Fruit fly (Drosophila melanogaster): ENCODE results near the gene obst-E.

The obst-E gene

dm6 chr2L:5781181-5781580, 15.2 kb upstream of the obst-E start:
- TF ChIP-seq stwl (tag; optimal IDR thresholded peaks at IDR 0.05) (no peak), ap (GFP tag; IDR thresholded peaks at IDR 0.05) (no peak), kni (GFP tag; optimal IDR thresholded peaks at IDR 0.05) (no peak), CG2678 (tag; optimal IDR thresholded peaks at IDR 0.05) (no peak), zen2 (GFP tag; IDR thresholded peaks at IDR 0.05; ENCODE audit: partially characterized antibody) (0 out of 3 replicates have a peak, but pooled peaks have one; percentile 26), CG16815 (GFP tag; optimal IDR thresholded peaks at IDR 0.05) (no peak), CG18619 (GFP tag; optimal IDR thresholded peaks at IDR 0.05) (no peak), CG18476 (GFP tag; optimal IDR thresholded peaks at IDR 0.05) (no peak), Bteb2 (GFP tag; optimal IDR thresholded peaks at IDR 0.05) (no peak), insv (GFP tag; optimal IDR thresholded peaks at IDR 0.05) (no peak), CG16813 (GFP tag; IDR thresholded peaks at IDR 0.05; ENCODE audit: partially characterized antibody) (peak; percentile 72), CG3407 (GFP tag; optimal IDR thresholded peaks at IDR 0.05) (no peak), CG7786 (GFP tag; optimal IDR thresholded peaks at IDR 0.05) (no peak), CG30020 (tag; optimal IDR thresholded peaks at IDR 0.05) (no peak), Fer1 (GFP tag; optimal IDR thresholded peaks at IDR 0.05) (no peak), CG16863 (GFP tag; optimal IDR thresholded peaks at IDR 0.05) (no peak), gcm (GFP tag; optimal IDR thresholded peaks at IDR 0.05) (no peak), CG8290 (GFP tag; optimal IDR thresholded peaks at IDR 0.05) (no peak), CG8290 (tag; optimal IDR thresholded peaks at IDR 0.05) (peak in 1 of 2 experiments; percentile 26), D19B (GFP tag; optimal IDR thresholded peaks at IDR 0.05) (peak; percentile 83), Lpt (GFP tag; optimal IDR thresholded peaks at IDR 0.05) (no peak), CG31224 (GFP tag; IDR thresholded peaks at IDR 0.05) (no peak), CG4424 (GFP tag; optimal IDR thresholded peaks at IDR 0.05) (no peak), HLH4C (GFP tag; IDR thresholded peaks at IDR 0.05; ENCODE audit: partially characterized antibody) (peak; percentile 89), Hr39 (optimal IDR thresholded peaks at IDR 0.05) (no peak), D19A (tag; optimal IDR thresholded peaks at IDR 0.05) (no peak), Meics (GFP tag; optimal IDR thresholded peaks at IDR 0.05) (peak; percentile 4), CG2116 (GFP tag; optimal IDR thresholded peaks at IDR 0.05) (no peak), Ravus (GFP tag; IDR thresholded peaks at IDR 0.05) (no peak), so (GFP tag; IDR thresholded peaks at IDR 0.05) (no peak), ro (GFP tag; IDR thresholded peaks at IDR 0.05) (no peak), pros (GFP tag; optimal IDR thresholded peaks at IDR 0.05) (no peak), CG10431 (GFP tag; optimal IDR thresholded peaks at IDR 0.05) (no peak), crc (GFP tag; optimal IDR thresholded peaks at IDR 0.05) (no peak), Six4 (GFP tag; optimal IDR thresholded peaks at IDR 0.05) (no peak), Elba2 (GFP tag; optimal IDR thresholded peaks at IDR 0.05) (no peak), vfl (GFP tag; optimal IDR thresholded peaks at IDR 0.05) (no peak), CG12659 (GFP tag; optimal IDR thresholded peaks at IDR 0.05) (no peak), CG34376 (GFP tag; optimal IDR thresholded peaks at IDR 0.05) (no peak), maf-S (GFP tag; optimal IDR thresholded peaks at IDR 0.05) (no peak), CG17359 (tag; optimal IDR thresholded peaks at IDR 0.05) (peak; percentile 1), CG15073 (GFP tag; optimal IDR thresholded peaks at IDR 0.05) (no peak), cwo (GFP tag; optimal IDR thresholded peaks at IDR 0.05) (no peak), Doc3 (GFP tag; IDR thresholded peaks at IDR 0.05; ENCODE audit: partially characterized antibody) (0 out of 3 replicates have a peak, but pooled peaks have one; percentile 29), CG3995 (GFP tag; optimal IDR thresholded peaks at IDR 0.05) (no peak), Blimp-1 (GFP tag; optimal IDR thresholded peaks at IDR 0.05) (no peak), CG17568 (GFP tag; optimal IDR thresholded peaks at IDR 0.05) (no peak), B-H2 (GFP tag; optimal IDR thresholded peaks at IDR 0.05) (no peak), en (GFP tag; optimal IDR thresholded peaks at IDR 0.05) (no peak), CG1529 (GFP tag; optimal IDR thresholded peaks at IDR 0.05) (no peak), Oaz (GFP tag; IDR thresholded peaks at IDR 0.05) (no peak), Mes4 (GFP tag; optimal IDR thresholded peaks at IDR 0.05) (no peak)

Data from whole organism, embryonic.